Fruit fly (Drosophila melanogaster) whole organism, pupa: Measurements from ENCODE around the gene bond.

Experiments
- CG10348 ChIP-seq: fragments of 200-800 bp; sonication (Bioruptor generic); IDR thresholded peaks from 2 replicates; pipeline ENCODE4 v1.3.6; 2022; ENCODE audit warnings: missing biosample characterization, missing genetic modification characterization
- CG12605 ChIP-seq: fragments of 200-800 bp; sonication (Bioruptor generic); IDR thresholded peaks from 2 replicates; pipeline ENCODE4 v1.3.6; 2022; ENCODE audit warnings: missing biosample characterization, missing genetic modification characterization
- CG13204 ChIP-seq: fragments of 200-800 bp; sonication (Bioruptor generic); optimal IDR thresholded peaks from 2 replicates; lab custom pipeline; 2018; ENCODE audit warnings: missing biosample characterization, mild to moderate bottlenecking, missing genetic modification characterization, moderate library complexity
- CG14655 ChIP-seq: fragments of 200-800 bp; sonication (Bioruptor generic); optimal IDR thresholded peaks from 3 replicates; lab custom pipeline; 2017; ENCODE audit warnings: mild to moderate bottlenecking, missing biosample characterization, missing genetic modification reagents, missing genetic modification characterization
- CG15710 ChIP-seq: fragments of 200-800 bp; sonication (Bioruptor generic); optimal IDR thresholded peaks from 2 replicates; lab custom pipeline; 2018; ENCODE audit warnings: missing biosample characterization, mild to moderate bottlenecking, missing genetic modification characterization, moderate library complexity
- CG17806 ChIP-seq: fragments of 200-800 bp; sonication (Bioruptor generic); optimal IDR thresholded peaks from 2 replicates; lab custom pipeline; 2018; ENCODE audit warnings: missing biosample characterization, mild to moderate bottlenecking, missing genetic modification characterization, moderate library complexity
- CG32121 ChIP-seq: fragments of 200-800 bp; sonication (Bioruptor generic); IDR thresholded peaks from 2 replicates; pipeline ENCODE4 v1.3.6; 2022; ENCODE audit warnings: missing biosample characterization, missing genetic modification characterization
- CG34367 ChIP-seq: fragments of 200-800 bp; sonication (Bioruptor generic); optimal IDR thresholded peaks from 2 replicates; lab custom pipeline; 2018; ENCODE audit warnings: missing biosample characterization, mild to moderate bottlenecking, missing genetic modification characterization
- CG4496 ChIP-seq: fragments of 200-800 bp; sonication (Bioruptor generic); IDR thresholded peaks from 3 replicates; pipeline ENCODE4 v1.3.6; 2022; ENCODE audit warnings: missing biosample characterization, missing genetic modification characterization
- CG8159 ChIP-seq: fragments of 200-800 bp; sonication (Bioruptor generic); optimal IDR thresholded peaks from 3 replicates; lab custom pipeline; 2018; ENCODE audit warnings: missing biosample characterization, mild to moderate bottlenecking, missing genetic modification characterization, moderate library complexity
- CG8301 ChIP-seq: fragments of 200-800 bp; sonication (Bioruptor generic); optimal IDR thresholded peaks from 2 replicates; lab custom pipeline; 2018; ENCODE audit warnings: missing biosample characterization, mild to moderate bottlenecking, missing genetic modification characterization
- CG9948 ChIP-seq: fragments of 200-800 bp; sonication (Bioruptor generic); optimal IDR thresholded peaks from 2 replicates; lab custom pipeline; 2018; ENCODE audit warnings: missing biosample characterization, mild to moderate bottlenecking, missing genetic modification characterization, moderate library complexity
- D1 ChIP-seq: fragments of 200-800 bp; sonication (Bioruptor generic); optimal IDR thresholded peaks from 2 replicates; lab custom pipeline; 2018; ENCODE audit warnings: missing biosample characterization, mild to moderate bottlenecking, missing genetic modification characterization, moderate library complexity
- EcR ChIP-seq: fragments of 200-800 bp; sonication (Bioruptor generic); optimal IDR thresholded peaks from 3 replicates; lab custom pipeline; 2019; ENCODE audit warnings: missing biosample characterization, missing genetic modification characterization, mild to moderate bottlenecking, moderate library complexity, missing genetic modification reagents
- Ets98B ChIP-seq: fragments of 200-800 bp; sonication (Bioruptor generic); IDR thresholded peaks from 2 replicates; pipeline ENCODE4 v1.3.6; 2022; ENCODE audit warnings: missing biosample characterization, missing genetic modification characterization
- Pif1A ChIP-seq: fragments of 200-800 bp; sonication (Bioruptor generic); optimal IDR thresholded peaks from 3 replicates; lab custom pipeline; 2016; ENCODE audit warnings: missing biosample characterization, missing genetic modification characterization
- Pif1B ChIP-seq: fragments of 200-800 bp; sonication (Bioruptor generic); optimal IDR thresholded peaks from 3 replicates; lab custom pipeline; 2016; ENCODE audit warnings: missing biosample characterization, missing genetic modification characterization
- Snoo ChIP-seq: fragments of 200-800 bp; sonication (Bioruptor generic); optimal IDR thresholded peaks from 3 replicates; lab custom pipeline; 2017; ENCODE audit warnings: missing biosample characterization, mild to moderate bottlenecking, missing genetic modification characterization, inconsistent platforms
- fd96Ca ChIP-seq: fragments of 200-800 bp; sonication (Bioruptor generic); IDR thresholded peaks from 3 replicates; pipeline ENCODE4 v1.3.6; 2022; ENCODE audit warnings: missing biosample characterization, missing genetic modification characterization
- gl ChIP-seq: fragments of 200-800 bp; sonication (Bioruptor generic); optimal IDR thresholded peaks from 2 replicates; lab custom pipeline; 2018; ENCODE audit warnings: missing biosample characterization, mild to moderate bottlenecking, missing genetic modification characterization
- rn ChIP-seq: fragments of 200-800 bp; sonication (Bioruptor generic); IDR thresholded peaks from 2 replicates; pipeline ENCODE4 v1.3.6; 2022; ENCODE audit warnings: missing biosample characterization, missing genetic modification characterization

The bond gene

dm6 chr3R:22595293-22595868 is 44.9 kb downstream of the bond start:
- TF ChIP-seq CG10348 (no peak), rn (GFP tag; lab: Robert Waterston, UW) (no peak), CG9948 (no peak), CG14655 (GFP tag; lab: Kevin White, UChicago) (no peak), Pif1A (GFP tag; lab: Kevin White, UChicago) (no peak), CG15710 (tag; lab: Kevin White, UChicago) (no peak), Ets98B (GFP tag; lab: Robert Waterston, UW) (no peak), EcR (GFP tag; lab: Kevin White, UChicago) (no peak), CG13204 (GFP tag; lab: Kevin White, UChicago) (no peak), Snoo (tag; lab: Kevin White, UChicago) (no peak), CG17806 (no peak), CG8301 (tag; lab: Kevin White, UChicago) (no peak), gl (no peak), CG12605 (no peak), Pif1B (GFP tag; lab: Kevin White, UChicago) (no peak), fd96Ca (GFP tag; lab: Robert Waterston, UW) (no peak), CG8159 (tag; lab: Kevin White, UChicago) (no peak), CG34367 (tag; lab: Kevin White, UChicago) (no peak), D1 (tag; lab: Kevin White, UChicago) (no peak), CG4496 (GFP tag; lab: Robert Waterston, UW) (no peak)

- TF ChIP-seq rn (GFP tag; lab: Robert Waterston, UW), result no peak
- TF ChIP-seq CG8301 (tag; lab: Kevin White, UChicago), result no peak
- TF ChIP-seq D1 (tag; lab: Kevin White, UChicago), result no peak
- no peak for TF ChIP-seq CG9948
- TF ChIP-seq CG10348, result no peak
- TF ChIP-seq gl, result no peak
- TF ChIP-seq CG15710 (tag; lab: Kevin White, UChicago), result no peak
- no peak for TF ChIP-seq Pif1A (GFP tag; lab: Kevin White, UChicago)
- TF ChIP-seq fd96Ca (GFP tag; lab: Robert Waterston, UW), result no peak
- no peak for TF ChIP-seq CG32121 (GFP tag; lab: Robert Waterston, UW)
- TF ChIP-seq Pif1B (GFP tag; lab: Kevin White, UChicago), result no peak
- no peak for TF ChIP-seq CG13204 (GFP tag; lab: Kevin White, UChicago)
These were observed 46.0 kb downstream of the bond start for dm6 chr3R:22596450-22596849.

dm6 chr3R:22597344-22597954 is 47.0 kb downstream of the bond start:
- TF ChIP-seq CG9948 (no peak), Pif1B (GFP tag; lab: Kevin White, UChicago) (no peak), CG32121 (GFP tag; lab: Robert Waterston, UW) (peak; percentile 88), CG14655 (GFP tag; lab: Kevin White, UChicago) (no peak), CG15710 (tag; lab: Kevin White, UChicago) (no peak), Snoo (tag; lab: Kevin White, UChicago) (no peak), rn (GFP tag; lab: Robert Waterston, UW) (peak; percentile 55; the same call in 1 of the 2 replicates), EcR (GFP tag; lab: Kevin White, UChicago) (no peak), CG10348 (peak; percentile 51), CG8159 (tag; lab: Kevin White, UChicago) (no peak), CG4496 (GFP tag; lab: Robert Waterston, UW) (peak; percentile 91), CG12605 (peak; percentile 86), Ets98B (GFP tag; lab: Robert Waterston, UW) (peak; percentile 92), gl (peak; percentile 2), fd96Ca (GFP tag; lab: Robert Waterston, UW) (peak; percentile 79)
- TF ChIP-seq, all 21 proteins: peak for 8

DNA sequence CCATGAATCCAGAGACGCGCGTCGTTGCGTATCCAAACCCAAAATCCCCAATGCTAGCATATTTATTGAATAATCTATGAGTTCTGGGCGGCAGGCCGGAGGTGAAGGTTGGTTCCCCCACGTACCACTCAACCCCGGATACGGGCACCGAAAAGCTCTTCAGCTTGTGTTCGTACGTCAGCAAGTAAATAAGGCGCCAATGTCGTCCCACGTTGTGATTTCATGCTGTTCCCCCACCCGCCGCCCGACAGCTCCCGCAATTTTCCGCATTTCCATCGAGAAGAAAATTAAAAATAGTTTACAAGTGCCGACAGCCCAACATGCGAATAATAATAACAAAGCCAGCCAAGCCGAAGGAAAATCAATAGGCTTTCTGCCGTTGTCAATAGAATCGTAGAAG is 48.3 kb downstream of the bond start:
- TF ChIP-seq fd96Ca (GFP tag; lab: Robert Waterston, UW) (no peak), CG15710 (tag; lab: Kevin White, UChicago) (no peak), CG32121 (GFP tag; lab: Robert Waterston, UW) (no peak), CG17806 (no peak), CG4496 (GFP tag; lab: Robert Waterston, UW) (no peak), Pif1A (GFP tag; lab: Kevin White, UChicago) (no peak), CG12605 (no peak), EcR (GFP tag; lab: Kevin White, UChicago) (no peak), Pif1B (GFP tag; lab: Kevin White, UChicago) (no peak)

DNA sequence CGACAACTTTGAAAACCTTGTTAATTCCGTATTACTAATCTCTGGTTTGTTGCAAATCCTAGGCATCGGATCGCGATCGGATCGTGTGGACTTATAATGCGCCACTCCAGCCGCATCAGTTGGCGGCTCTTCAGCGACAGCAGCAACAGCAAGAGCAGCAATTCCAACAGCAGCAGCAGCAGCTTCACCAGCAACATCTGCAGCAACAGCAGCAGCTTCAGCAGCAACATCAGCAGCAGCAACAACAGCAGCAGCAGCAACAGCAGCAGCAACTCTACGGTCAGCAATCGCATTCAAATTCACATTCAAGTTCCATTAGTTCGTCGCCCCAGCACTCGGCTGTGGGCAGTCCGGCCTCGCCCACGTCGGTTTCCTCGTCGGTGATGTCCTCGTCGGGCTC is 52.3 kb downstream of the bond start:
- no peak for TF ChIP-seq CG10348
- TF ChIP-seq CG34367 (tag; lab: Kevin White, UChicago), result no peak
- no peak for TF ChIP-seq Pif1A (GFP tag; lab: Kevin White, UChicago)
- TF ChIP-seq CG13204 (GFP tag; lab: Kevin White, UChicago), result no peak
- TF ChIP-seq CG9948, result no peak
- TF ChIP-seq Snoo (tag; lab: Kevin White, UChicago), result no peak
- TF ChIP-seq, all 21 proteins: peak for 0
